Fruit fly (Drosophila melanogaster) whole organism, embryonic: ENCODE results near the gene CG10841.

Experiments
- Aef1 ChIP-seq: fragments of 200-800 bp; sonication (Bioruptor generic); IDR thresholded peaks from 3 replicates; pipeline ENCODE4 v1.3.6; 2022; ENCODE audit warnings: missing biosample characterization, missing genetic modification characterization
- C15 ChIP-seq: fragments of 200-800 bp; sonication (Bioruptor generic); IDR thresholded peaks from 3 replicates; pipeline ENCODE4 v1.3.6; 2022; ENCODE audit warnings: missing biosample characterization, missing genetic modification characterization
- CG12155 ChIP-seq: fragments of 200-800 bp; sonication (Bioruptor generic); optimal IDR thresholded peaks from 3 replicates; lab custom pipeline; 2016; ENCODE audit warnings: missing biosample characterization, missing genetic modification characterization
- CG1233 ChIP-seq: fragments of 200-800 bp; sonication (Bioruptor generic); optimal IDR thresholded peaks from 4 replicates; lab custom pipeline; 2018; ENCODE audit warnings: missing biosample characterization, mild to moderate bottlenecking, missing genetic modification characterization
- CG13296 ChIP-seq: fragments of 200-800 bp; sonication (Bioruptor generic); optimal IDR thresholded peaks from 3 replicates; lab custom pipeline; 2018; ENCODE audit warnings: missing biosample characterization, mild to moderate bottlenecking, missing genetic modification characterization
- CG13775 ChIP-seq: fragments of 200-800 bp; sonication (Bioruptor generic); optimal IDR thresholded peaks from 3 replicates; lab custom pipeline; 2017; ENCODE audit warnings: missing biosample characterization, mild to moderate bottlenecking, missing genetic modification characterization
- CG14014 ChIP-seq: fragments of 200-800 bp; sonication (Bioruptor generic); IDR thresholded peaks from 2 replicates; pipeline ENCODE4 v1.3.6; 2022; ENCODE audit warnings: missing biosample characterization, missing genetic modification characterization
- CG15011 ChIP-seq: fragments of 200-800 bp; sonication (Bioruptor generic); optimal IDR thresholded peaks from 3 replicates; lab custom pipeline; 2018; ENCODE audit warnings: missing biosample characterization, mild to moderate bottlenecking, missing genetic modification characterization
- CG15479 ChIP-seq: fragments of 200-800 bp; sonication (Bioruptor generic); optimal IDR thresholded peaks from 3 replicates; lab custom pipeline; 2019; ENCODE audit warnings: missing biosample characterization, mild to moderate bottlenecking, missing genetic modification characterization, moderate library complexity
- CG15514 ChIP-seq: fragments of 200-800 bp; sonication (Bioruptor generic); optimal IDR thresholded peaks from 3 replicates; lab custom pipeline; 2017; ENCODE audit warnings: missing biosample characterization, missing genetic modification characterization, mild to moderate bottlenecking, moderate library complexity, missing genetic modification reagents
- CG16815 ChIP-seq: fragments of 200-800 bp; sonication (Bioruptor generic); optimal IDR thresholded peaks from 3 replicates; lab custom pipeline; 2017; ENCODE audit warnings: missing biosample characterization, mild to moderate bottlenecking, missing genetic modification characterization
- CG17186 ChIP-seq: fragments of 200-800 bp; sonication (Bioruptor generic); optimal IDR thresholded peaks from 3 replicates; lab custom pipeline; 2017; ENCODE audit warnings: missing biosample characterization, missing genetic modification reagents, missing genetic modification characterization
- CG17328 ChIP-seq: fragments of 200-800 bp; sonication (Bioruptor generic); IDR thresholded peaks from 2 replicates; pipeline ENCODE4 v1.3.6; 2022; ENCODE audit warnings: missing biosample characterization, missing genetic modification characterization
- CG2199 ChIP-seq: fragments of 200-800 bp; sonication (Bioruptor generic); IDR thresholded peaks from 3 replicates; pipeline ENCODE4 v1.3.6; 2022; ENCODE audit warnings: missing biosample characterization, missing genetic modification characterization
- CG2678 ChIP-seq: fragments of 200-800 bp; sonication (Bioruptor generic); optimal IDR thresholded peaks from 3 replicates; lab custom pipeline; 2019; ENCODE audit warnings: missing biosample characterization, mild to moderate bottlenecking, missing genetic modification characterization, moderate library complexity
- CG32532 ChIP-seq: fragments of 200-800 bp; sonication (Bioruptor generic); IDR thresholded peaks from 2 replicates; pipeline ENCODE4 v1.3.6; 2022; ENCODE audit warnings: missing biosample characterization, missing genetic modification characterization
- CG3995 ChIP-seq: fragments of 200-800 bp; sonication (Bioruptor generic); optimal IDR thresholded peaks from 3 replicates; lab custom pipeline; 2016; ENCODE audit warnings: missing biosample characterization, missing genetic modification characterization
- CG4282 ChIP-seq: fragments of 200-800 bp; sonication (Bioruptor generic); optimal IDR thresholded peaks from 2 replicates; lab custom pipeline; 2016; ENCODE audit warnings: missing biosample characterization, missing genetic modification characterization
- CG7372 ChIP-seq: fragments of 200-800 bp; sonication (Bioruptor generic); IDR thresholded peaks from 2 replicates; pipeline ENCODE4 v1.3.6; 2022; ENCODE audit warnings: missing biosample characterization, missing genetic modification characterization
- CG7963 ChIP-seq: fragments of 200-800 bp; sonication (Bioruptor generic); IDR thresholded peaks from 3 replicates; pipeline ENCODE4 v1.3.6; 2022; ENCODE audit warnings: missing biosample characterization, missing genetic modification characterization; ENCODE audit not compliant: partially characterized antibody
- CG8281 ChIP-seq: fragments of 200-800 bp; sonication (Bioruptor generic); optimal IDR thresholded peaks from 2 replicates; lab custom pipeline; 2018; ENCODE audit warnings: missing biosample characterization, mild to moderate bottlenecking, missing genetic modification characterization, moderate library complexity
- CG8765 ChIP-seq: fragments of 200-800 bp; sonication (Bioruptor generic); IDR thresholded peaks from 2 replicates; pipeline ENCODE4 v1.3.6; 2022; ENCODE audit warnings: missing biosample characterization, missing genetic modification characterization
- CG9609 ChIP-seq: fragments of 200-800 bp; sonication (Bioruptor generic); optimal IDR thresholded peaks from 3 replicates; lab custom pipeline; 2016; ENCODE audit warnings: missing biosample characterization, missing genetic modification characterization
- CG9876 ChIP-seq: fragments of 200-800 bp; sonication (Bioruptor generic); optimal IDR thresholded peaks from 2 replicates; lab custom pipeline; 2016; ENCODE audit warnings: missing biosample characterization, missing genetic modification characterization
- Camta ChIP-seq: fragments of 200-800 bp; sonication (Bioruptor generic); optimal IDR thresholded peaks from 2 replicates; lab custom pipeline; 2016; ENCODE audit warnings: missing biosample characterization, missing genetic modification characterization
- Dfd ChIP-seq, 2 experiments: fragments of >200 bp; optimal IDR thresholded peaks; 2 replicates each; lab custom pipeline; 2017; ENCODE audit warnings: missing biosample characterization in 2 of 2, missing genetic modification characterization in 2 of 2
- Doc3 ChIP-seq: fragments of 200-800 bp; sonication (Bioruptor generic); IDR thresholded peaks from 3 replicates; pipeline ENCODE4 v1.3.6; 2022; ENCODE audit warnings: missing biosample characterization, missing genetic modification characterization; ENCODE audit not compliant: partially characterized antibody
- Elba2 ChIP-seq: fragments of 200-800 bp; sonication (Bioruptor generic); optimal IDR thresholded peaks from 3 replicates; lab custom pipeline; 2016; ENCODE audit warnings: missing biosample characterization, missing genetic modification characterization
- Fer3 ChIP-seq: fragments of 200-800 bp; sonication (Bioruptor generic); optimal IDR thresholded peaks from 2 replicates; lab custom pipeline; 2018; ENCODE audit warnings: missing biosample characterization, mild to moderate bottlenecking, missing genetic modification characterization, moderate library complexity
- Hey ChIP-seq: fragments of 200-800 bp; sonication (Bioruptor generic); optimal IDR thresholded peaks from 3 replicates; lab custom pipeline; 2018; ENCODE audit warnings: missing biosample characterization, mild to moderate bottlenecking, missing genetic modification characterization
- Kr ChIP-seq: fragments of 200-800 bp; sonication (Bioruptor generic); optimal IDR thresholded peaks from 2 replicates; lab custom pipeline; 2017; ENCODE audit warnings: missing biosample characterization, mild to moderate bottlenecking, missing genetic modification characterization
- MESR4 ChIP-seq: fragments of 200-800 bp; sonication (Bioruptor generic); optimal IDR thresholded peaks from 2 replicates; lab custom pipeline; 2018; ENCODE audit warnings: missing biosample characterization, mild to moderate bottlenecking, missing genetic modification characterization, moderate library complexity
- Nf-YA ChIP-seq: fragments of 200-800 bp; sonication (Bioruptor generic); IDR thresholded peaks from 2 replicates; pipeline ENCODE4 v1.3.6; 2022; ENCODE audit warnings: missing biosample characterization, missing genetic modification characterization
- bowl ChIP-seq: fragments of 200-800 bp; sonication (Bioruptor generic); IDR thresholded peaks from 2 replicates; pipeline ENCODE4 v1.3.6; 2022; ENCODE audit warnings: missing biosample characterization, missing genetic modification characterization
- dpn ChIP-seq, 2 experiments: fragments of 200-800 bp; sonication (Bioruptor generic); optimal IDR thresholded peaks; 3 replicates each; lab custom pipeline; 2016; ENCODE audit warnings: missing biosample characterization in 2 of 2, missing genetic modification characterization in 2 of 2
- fru ChIP-seq: fragments of >200 bp; optimal IDR thresholded peaks from 2 replicates; lab custom pipeline; 2017
- h ChIP-seq: fragments of >200 bp; optimal IDR thresholded peaks from 2 replicates; lab custom pipeline; 2017
- nerfin-2 ChIP-seq: fragments of 200-800 bp; sonication (Bioruptor generic); IDR thresholded peaks from 2 replicates; pipeline ENCODE4 v1.3.6; 2022; ENCODE audit warnings: missing biosample characterization, missing genetic modification characterization; ENCODE audit not compliant: partially characterized antibody
- pros ChIP-seq: fragments of 200-800 bp; sonication (Bioruptor generic); optimal IDR thresholded peaks from 3 replicates; lab custom pipeline; 2019; ENCODE audit warnings: missing biosample characterization, mild to moderate bottlenecking, missing genetic modification characterization, moderate library complexity
- psq ChIP-seq: fragments of 200-800 bp; sonication (Bioruptor generic); optimal IDR thresholded peaks from 2 replicates; lab custom pipeline; 2017; ENCODE audit warnings: missing biosample characterization, missing genetic modification characterization
- ranshi ChIP-seq: fragments of 200-800 bp; sonication (Bioruptor generic); IDR thresholded peaks from 2 replicates; pipeline ENCODE4 v1.3.6; 2022; ENCODE audit warnings: missing biosample characterization, missing genetic modification characterization
- scrt ChIP-seq: fragments of 200-800 bp; sonication (Bioruptor generic); optimal IDR thresholded peaks from 2 replicates; lab custom pipeline; 2018; ENCODE audit warnings: missing biosample characterization, mild to moderate bottlenecking, missing genetic modification characterization, moderate library complexity
- seq ChIP-seq: fragments of 200-800 bp; sonication (Bioruptor generic); IDR thresholded peaks from 2 replicates; pipeline ENCODE4 v1.3.6; 2022; ENCODE audit warnings: missing biosample characterization, missing genetic modification characterization
- sima ChIP-seq: fragments of 200-800 bp; sonication (Bioruptor generic); optimal IDR thresholded peaks from 2 replicates; lab custom pipeline; 2016; ENCODE audit warnings: missing biosample characterization, missing genetic modification characterization
- slp2 ChIP-seq: fragments of 200-800 bp; sonication (Bioruptor generic); optimal IDR thresholded peaks from 2 replicates; lab custom pipeline; 2016; ENCODE audit warnings: missing biosample characterization, missing genetic modification characterization
- tgo ChIP-seq: fragments of 200-800 bp; sonication (Bioruptor generic); IDR thresholded peaks from 3 replicates; pipeline ENCODE4 v1.3.6; 2022; ENCODE audit warnings: missing biosample characterization, missing genetic modification characterization
- usp ChIP-seq: fragments of >200 bp; optimal IDR thresholded peaks from 2 replicates; lab custom pipeline; 2017; ENCODE audit warnings: missing biosample characterization, missing genetic modification characterization
- wor ChIP-seq: fragments of 200-800 bp; sonication (Bioruptor generic); IDR thresholded peaks from 2 replicates; pipeline ENCODE4 v1.3.6; 2022; ENCODE audit warnings: missing biosample characterization, missing genetic modification characterization
- zen2 ChIP-seq: fragments of 200-800 bp; sonication (Bioruptor generic); IDR thresholded peaks from 3 replicates; pipeline ENCODE4 v1.3.6; 2022; ENCODE audit warnings: missing biosample characterization, missing genetic modification characterization; ENCODE audit not compliant: partially characterized antibody

CG10841 gene

DNA sequence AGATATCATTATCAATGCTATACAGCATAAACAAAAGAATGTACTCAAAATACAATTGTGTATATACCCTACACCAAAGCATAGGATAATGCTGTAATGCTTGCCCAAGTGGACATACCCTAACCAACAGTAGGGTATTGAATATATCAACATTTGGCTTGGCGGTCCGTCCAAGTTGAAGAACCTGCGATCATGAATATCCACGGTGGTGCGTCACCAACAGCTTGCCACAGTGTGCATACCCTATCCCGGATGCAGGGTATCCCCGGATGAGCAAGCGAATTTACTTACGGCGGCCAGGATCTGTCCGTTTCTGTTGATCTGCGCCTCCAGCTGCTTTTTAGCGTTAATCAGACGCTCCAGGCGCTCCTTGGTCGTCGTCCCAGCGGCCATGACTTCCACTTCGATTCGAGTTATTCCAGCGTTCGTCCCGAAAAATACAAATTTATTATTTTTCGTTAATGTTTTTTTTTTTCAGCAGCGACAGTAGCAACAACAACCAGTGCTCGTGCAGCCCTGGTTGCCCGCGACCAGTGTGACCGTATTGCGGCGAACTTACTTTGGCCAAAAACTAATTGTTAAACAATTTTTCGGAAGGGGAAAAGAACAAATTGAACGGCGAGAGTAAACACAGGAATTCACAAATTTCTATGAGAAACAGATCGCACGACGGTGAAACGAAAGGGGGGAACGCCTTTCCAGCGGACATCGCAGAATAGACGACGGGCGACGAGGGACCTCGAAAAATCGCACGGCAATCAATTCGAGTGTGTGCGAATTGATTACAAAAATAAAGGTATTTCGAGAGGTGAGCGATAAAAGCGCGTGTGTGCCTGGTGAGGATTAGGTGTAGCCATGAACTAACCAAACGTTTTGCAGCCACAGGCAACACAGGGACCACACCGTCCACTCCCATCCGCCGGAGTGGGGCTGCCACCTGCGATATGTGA, 44.7 kb downstream of the CG10841 start, which contains the start of the genes Lkb1 and CG9588 (continued):
- TF ChIP-seq dpn (GFP tag; optimal IDR thresholded peaks at IDR 0.05; lab: Kevin White, UChicago) (peak; percentile 41 to 60), ranshi (GFP tag; lab: Robert Waterston, UW) (peak; percentile 62), CG17186 (no peak), scrt (GFP tag; lab: Kevin White, UChicago) (no peak), fru (lab: Kevin White, UChicago) (no peak), Kr (GFP tag; lab: Kevin White, UChicago) (no peak), pros (GFP tag; lab: Kevin White, UChicago) (no peak), bowl (GFP tag; lab: Robert Waterston, UW) (0 out of 2 replicates have a peak, but pooled peaks have one; percentile 28), Dfd (GFP tag; optimal IDR thresholded peaks at IDR 0.05; lab: Kevin White, UChicago) (no peak), C15 (GFP tag; lab: Robert Waterston, UW) (0 out of 3 replicates have a peak, but pooled peaks have one; percentile 47), CG3995 (GFP tag; lab: Kevin White, UChicago) (no peak), h (lab: Kevin White, UChicago) (no peak), Elba2 (no peak), wor (GFP tag; lab: Robert Waterston, UW) (peak; percentile 41; the same call in 1 of the 2 replicates), sima (GFP tag; lab: Kevin White, UChicago) (no peak), CG16815 (GFP tag; lab: Kevin White, UChicago) (peak; percentile 57), usp (GFP tag; lab: Kevin White, UChicago) (no peak), seq (GFP tag; lab: Robert Waterston, UW) (peak; percentile 54; the same call in 1 of the 2 replicates), CG4282 (no peak), zen2 (no peak), CG8765 (GFP tag; lab: Robert Waterston, UW) (peak; percentile 66), CG7372 (GFP tag; lab: Robert Waterston, UW) (peak; percentile 66), CG13296 (GFP tag; lab: Kevin White, UChicago) (no peak), CG7963 (no peak), CG9609 (GFP tag; lab: Kevin White, UChicago) (peak; percentile 66), CG15011 (GFP tag; lab: Kevin White, UChicago) (no peak), Aef1 (peak; percentile 65), CG2199 (GFP tag; lab: Robert Waterston, UW) (no peak), Doc3 (no peak), CG13775 (peak; percentile 38), CG8281 (tag; lab: Kevin White, UChicago) (no peak), CG12155 (GFP tag; lab: Kevin White, UChicago) (peak; percentile 2), tgo (GFP tag; lab: Robert Waterston, UW) (peak; percentile 76), CG32532 (GFP tag; lab: Robert Waterston, UW) (peak; percentile 81), CG2678 (no peak), CG17328 (peak; percentile 83), CG9876 (GFP tag; lab: Kevin White, UChicago) (no peak), CG14014 (GFP tag; lab: Robert Waterston, UW) (peak; percentile 72), CG1233 (GFP tag; lab: Kevin White, UChicago) (peak; percentile 32), psq (GFP tag; lab: Kevin White, UChicago) (no peak), nerfin-2 (GFP tag; lab: Robert Waterston, UW) (no peak), MESR4 (GFP tag; lab: Kevin White, UChicago) (peak; percentile 85), slp2 (peak; percentile 35), CG15479 (no peak), Camta (GFP tag; lab: Kevin White, UChicago) (peak; percentile 12), CG15514 (GFP tag; lab: Kevin White, UChicago) (peak; percentile 59), Nf-YA (GFP tag; lab: Robert Waterston, UW) (peak; percentile 69; the same call in 1 of the 2 replicates), Hey (tag; lab: Kevin White, UChicago) (no peak), Fer3 (tag; lab: Kevin White, UChicago) (peak; percentile 45)
